Worm (Caenorhabditis elegans): ENCODE results near the gene nhr-95.

ce11 chrV:19082541-19082940 is at the start of gene nhr-95:
- TF ChIP-seq ceh-91 (GFP tag; IDR thresholded peaks at IDR 0.05) (no peak), ceh-27 (GFP tag; optimal IDR thresholded peaks at IDR 0.05) (no peak), ztf-3 (GFP tag; optimal IDR thresholded peaks at IDR 0.05) (no peak), snpc-1.3 (tag; optimal IDR thresholded peaks at IDR 0.05; ENCODE audit: insufficient read depth) (no peak), C17E4.6 (GFP tag; IDR thresholded peaks at IDR 0.05) (no peak)
